Fruit fly (Drosophila melanogaster) whole organism, embryonic: Measurements from ENCODE around the gene CG9782.
A peak's percentile ranks its signal among the peaks of the same experiment; 100 is the strongest.

Experiments
- B-H1 ChIP-seq: fragments of 200-800 bp; sonication (Bioruptor generic); IDR thresholded peaks from 3 replicates; pipeline ENCODE4 v1.3.6; 2022; ENCODE audit warnings: missing biosample characterization, missing genetic modification characterization
- CG10321 ChIP-seq: fragments of 200-800 bp; sonication (Bioruptor generic); IDR thresholded peaks from 2 replicates; pipeline ENCODE4 v1.3.6; 2022; ENCODE audit warnings: missing biosample characterization, missing genetic modification characterization
- CG10431 ChIP-seq: fragments of 200-800 bp; sonication (Bioruptor generic); optimal IDR thresholded peaks from 3 replicates; lab custom pipeline; 2018; ENCODE audit warnings: missing biosample characterization, mild to moderate bottlenecking, missing genetic modification characterization
- CG10654 ChIP-seq: fragments of 200-800 bp; sonication (Bioruptor generic); optimal IDR thresholded peaks from 2 replicates; lab custom pipeline; 2016; ENCODE audit warnings: missing biosample characterization, missing genetic modification characterization
- CG14965 ChIP-seq: fragments of 200-800 bp; sonication (Bioruptor generic); optimal IDR thresholded peaks from 2 replicates; lab custom pipeline; 2016; ENCODE audit warnings: missing biosample characterization, missing genetic modification characterization, borderline replicate concordance
- CG15514 ChIP-seq: fragments of 200-800 bp; sonication (Bioruptor generic); optimal IDR thresholded peaks from 3 replicates; lab custom pipeline; 2017; ENCODE audit warnings: missing biosample characterization, missing genetic modification characterization, mild to moderate bottlenecking, moderate library complexity, missing genetic modification reagents
- CG1602 ChIP-seq: fragments of 200-800 bp; sonication (Bioruptor generic); optimal IDR thresholded peaks from 3 replicates; lab custom pipeline; 2016; ENCODE audit warnings: missing biosample characterization, missing genetic modification characterization
- CG1647 ChIP-seq: fragments of 200-800 bp; sonication (Bioruptor generic); optimal IDR thresholded peaks from 3 replicates; lab custom pipeline; 2016; ENCODE audit warnings: missing biosample characterization, missing genetic modification characterization
- CG1832 ChIP-seq: fragments of 200-800 bp; sonication (Bioruptor generic); optimal IDR thresholded peaks from 2 replicates; lab custom pipeline; 2017; ENCODE audit warnings: missing biosample characterization, mild to moderate bottlenecking, missing genetic modification characterization, inconsistent platforms
- CG2129 ChIP-seq: fragments of 200-800 bp; sonication (Bioruptor generic); IDR thresholded peaks from 2 replicates; pipeline ENCODE4 v1.3.6; 2022; ENCODE audit warnings: missing biosample characterization, missing genetic modification characterization; ENCODE audit not compliant: partially characterized antibody
- CG31388 ChIP-seq: fragments of 200-800 bp; sonication (Bioruptor generic); optimal IDR thresholded peaks from 2 replicates; lab custom pipeline; 2016; ENCODE audit warnings: missing biosample characterization, missing genetic modification characterization
- CG6689 ChIP-seq: fragments of 200-800 bp; sonication (Bioruptor generic); IDR thresholded peaks from 2 replicates; pipeline ENCODE4 v1.3.6; 2022; ENCODE audit warnings: missing biosample characterization, missing genetic modification characterization
- CG6813 ChIP-seq: fragments of 200-800 bp; sonication (Bioruptor generic); optimal IDR thresholded peaks from 2 replicates; lab custom pipeline; 2017; ENCODE audit warnings: missing biosample characterization, missing genetic modification characterization, mild to moderate bottlenecking, moderate library complexity, missing genetic modification reagents
- CG6854 ChIP-seq: fragments of 200-800 bp; sonication (Bioruptor generic); optimal IDR thresholded peaks from 3 replicates; lab custom pipeline; 2017; ENCODE audit warnings: missing biosample characterization, mild to moderate bottlenecking, missing genetic modification characterization
- CG7372 ChIP-seq: fragments of 200-800 bp; sonication (Bioruptor generic); IDR thresholded peaks from 2 replicates; pipeline ENCODE4 v1.3.6; 2022; ENCODE audit warnings: missing biosample characterization, missing genetic modification characterization
- CG8944 ChIP-seq: fragments of 200-800 bp; sonication (Bioruptor generic); optimal IDR thresholded peaks from 3 replicates; lab custom pipeline; 2016; ENCODE audit warnings: missing biosample characterization, missing genetic modification characterization
- CG9876 ChIP-seq: fragments of 200-800 bp; sonication (Bioruptor generic); optimal IDR thresholded peaks from 2 replicates; lab custom pipeline; 2016; ENCODE audit warnings: missing biosample characterization, missing genetic modification characterization
- CrebB ChIP-seq: fragments of 200-800 bp; sonication (Bioruptor generic); optimal IDR thresholded peaks from 3 replicates; lab custom pipeline; 2018; ENCODE audit warnings: missing biosample characterization, mild to moderate bottlenecking, missing genetic modification characterization
- Dref ChIP-seq: fragments of 200-800 bp; sonication (Bioruptor generic); IDR thresholded peaks from 2 replicates; pipeline ENCODE4 v1.3.6; 2022; ENCODE audit warnings: missing biosample characterization, missing genetic modification characterization
- Drgx ChIP-seq: fragments of 200-800 bp; sonication (Bioruptor generic); IDR thresholded peaks from 2 replicates; pipeline ENCODE4 v1.3.6; 2022; ENCODE audit warnings: missing biosample characterization, missing genetic modification characterization
- Elba2 ChIP-seq: fragments of 200-800 bp; sonication (Bioruptor generic); optimal IDR thresholded peaks from 3 replicates; lab custom pipeline; 2016; ENCODE audit warnings: missing biosample characterization, missing genetic modification characterization
- Neu2 ChIP-seq: fragments of 200-800 bp; sonication (Bioruptor generic); optimal IDR thresholded peaks from 3 replicates; lab custom pipeline; 2016; ENCODE audit warnings: missing biosample characterization, missing genetic modification characterization, borderline replicate concordance
- Opbp ChIP-seq: fragments of 200-800 bp; sonication (Bioruptor generic); IDR thresholded peaks from 3 replicates; pipeline ENCODE4 v1.3.6; 2022; ENCODE audit warnings: missing biosample characterization, missing genetic modification characterization; ENCODE audit not compliant: partially characterized antibody
- Pdp1 ChIP-seq, 2 experiments: fragments of 200-800 bp; sonication (Bioruptor generic); optimal IDR thresholded peaks; 3 replicates each; lab custom pipeline; 2016; ENCODE audit warnings: missing biosample characterization in 2 of 2, missing genetic modification characterization in 2 of 2, mild to moderate bottlenecking in 1 of 2, moderate library complexity in 1 of 2
- Poxn ChIP-seq: fragments of 200-800 bp; sonication (Bioruptor generic); IDR thresholded peaks from 2 replicates; pipeline ENCODE4 v1.3.6; 2022; ENCODE audit warnings: missing biosample characterization, missing genetic modification characterization
- Ptx1 ChIP-seq: fragments of 200-800 bp; sonication (Bioruptor generic); IDR thresholded peaks from 2 replicates; pipeline ENCODE4 v1.3.6; 2022; ENCODE audit warnings: missing biosample characterization, missing genetic modification characterization
- Trl ChIP-seq, 3 experiments: fragments of >200 bp in 2 of 3; fragments of 200-800 bp in 1 of 3; sonication (Bioruptor generic) in 1 of 3; optimal IDR thresholded peaks; 2 replicates in 1 of 3; 3 replicates in 2 of 3; lab custom pipeline; 2016 to 2017; ENCODE audit warnings: missing biosample characterization in 1 of 3, missing genetic modification characterization in 1 of 3
- ab ChIP-seq: fragments of 200-800 bp; sonication (Bioruptor generic); optimal IDR thresholded peaks from 2 replicates; lab custom pipeline; 2016; ENCODE audit warnings: missing biosample characterization, missing genetic modification characterization
- bsh ChIP-seq, 2 experiments: fragments of 200-800 bp; sonication (Bioruptor generic); optimal IDR thresholded peaks; 2 replicates each; lab custom pipeline; 2017 to 2018; ENCODE audit warnings: mild to moderate bottlenecking in 2 of 2, missing biosample characterization in 2 of 2, missing genetic modification characterization in 2 of 2, moderate library complexity in 1 of 2
- chinmo ChIP-seq: fragments of 200-800 bp; sonication (Bioruptor generic); IDR thresholded peaks from 4 replicates; pipeline ENCODE4 v1.3.6; 2022; ENCODE audit warnings: missing biosample characterization, missing genetic modification characterization; ENCODE audit not compliant: partially characterized antibody
- esg ChIP-seq: fragments of 200-800 bp; sonication (Bioruptor generic); conservative IDR thresholded peaks from 2 replicates; pipeline ENCODE4 v1.3.6; 2022; ENCODE audit warnings: missing biosample characterization, missing genetic modification characterization
- ewg ChIP-seq: fragments of 200-800 bp; sonication (Bioruptor generic); optimal IDR thresholded peaks from 3 replicates; lab custom pipeline; 2017; ENCODE audit warnings: mild to moderate bottlenecking, missing biosample characterization, missing genetic modification reagents, missing genetic modification characterization
- gt ChIP-seq: fragments of 200-800 bp; sonication (Bioruptor generic); IDR thresholded peaks from 2 replicates; pipeline ENCODE4 v1.3.6; 2022; ENCODE audit warnings: missing biosample characterization, missing genetic modification characterization
- h ChIP-seq: fragments of >200 bp; optimal IDR thresholded peaks from 2 replicates; lab custom pipeline; 2017
- hb ChIP-seq: fragments of 200-800 bp; sonication (Bioruptor generic); IDR thresholded peaks from 3 replicates; pipeline ENCODE4 v1.3.6; 2022; ENCODE audit warnings: missing biosample characterization, missing genetic modification characterization; ENCODE audit not compliant: partially characterized antibody
- her ChIP-seq: fragments of 200-800 bp; sonication (Bioruptor generic); optimal IDR thresholded peaks from 2 replicates; lab custom pipeline; 2016; ENCODE audit warnings: missing biosample characterization, missing genetic modification characterization
- peb ChIP-seq: fragments of 200-800 bp; sonication (Bioruptor generic); IDR thresholded peaks from 2 replicates; pipeline ENCODE4 v1.3.6; 2022; ENCODE audit warnings: missing biosample characterization, missing genetic modification characterization
- pita ChIP-seq: fragments of 200-800 bp; sonication (Bioruptor generic); optimal IDR thresholded peaks from 2 replicates; lab custom pipeline; 2017; ENCODE audit warnings: missing biosample characterization, mild to moderate bottlenecking, missing genetic modification characterization
- prd ChIP-seq, 3 experiments: fragments of >200 bp in 2 of 3; fragments of 200-800 bp in 1 of 3; sonication (Bioruptor generic) in 1 of 3; optimal IDR thresholded peaks in 2 of 3; IDR thresholded peaks in 1 of 3; 2 replicates in 2 of 3; 3 replicates in 1 of 3; pipeline versions ENCODE4 v1.3.6 to Lab custom; 2017 to 2022; ENCODE audit warnings: missing biosample characterization in 1 of 3, missing genetic modification characterization in 1 of 3
- row ChIP-seq: fragments of 200-800 bp; sonication (Bioruptor generic); IDR thresholded peaks from 3 replicates; pipeline ENCODE4 v1.3.6; 2022; ENCODE audit warnings: missing biosample characterization, missing genetic modification characterization
- sens-2 ChIP-seq: fragments of 200-800 bp; sonication (Bioruptor generic); IDR thresholded peaks from 2 replicates; pipeline ENCODE4 v1.3.6; 2022; ENCODE audit warnings: missing biosample characterization, missing genetic modification characterization
- sr ChIP-seq: fragments of 200-800 bp; sonication (Bioruptor generic); IDR thresholded peaks from 3 replicates; pipeline ENCODE4 v1.3.6; 2022; ENCODE audit warnings: missing biosample characterization, missing genetic modification characterization
- tna ChIP-seq: fragments of 200-800 bp; sonication (Bioruptor generic); IDR thresholded peaks from 2 replicates; pipeline ENCODE4 v1.3.6; 2022; ENCODE audit warnings: missing biosample characterization, missing genetic modification characterization; ENCODE audit not compliant: partially characterized antibody
- trh ChIP-seq: fragments of 200-800 bp; sonication (Bioruptor generic); optimal IDR thresholded peaks from 2 replicates; lab custom pipeline; 2016; ENCODE audit warnings: missing biosample characterization, missing genetic modification characterization
- vnd ChIP-seq: fragments of 200-800 bp; sonication (Bioruptor generic); IDR thresholded peaks from 3 replicates; pipeline ENCODE4 v1.3.6; 2022; ENCODE audit warnings: missing biosample characterization, missing genetic modification characterization; ENCODE audit not compliant: partially characterized antibody
- zen ChIP-seq: fragments of 200-800 bp; sonication (Bioruptor generic); optimal IDR thresholded peaks from 3 replicates; lab custom pipeline; 2018; ENCODE audit warnings: missing biosample characterization, mild to moderate bottlenecking, missing genetic modification characterization, moderate library complexity
- zen2 ChIP-seq: fragments of 200-800 bp; sonication (Bioruptor generic); IDR thresholded peaks from 3 replicates; pipeline ENCODE4 v1.3.6; 2022; ENCODE audit warnings: missing biosample characterization, missing genetic modification characterization; ENCODE audit not compliant: partially characterized antibody

CG9782 gene

dm6 chrX:16599770-16600169, 21.6 kb downstream of the CG9782 start (continued):
- TF ChIP-seq zen2 (GFP tag; lab: Robert Waterston, UW) (peak; percentile 24; the same call in 1 of the 3 replicates), Opbp (no peak), CG9876 (GFP tag; lab: Kevin White, UChicago) (no peak), h (lab: Kevin White, UChicago) (no peak), bsh (GFP tag; optimal IDR thresholded peaks at IDR 0.05; lab: Kevin White, UChicago) (peak in 1 of 2 experiments; percentile 98), chinmo (GFP tag; lab: Robert Waterston, UW) (peak; percentile 68; the same call in 1 of the 4 replicates), row (no peak), ab (GFP tag; lab: Kevin White, UChicago) (no peak), Pdp1 (GFP tag; optimal IDR thresholded peaks at IDR 0.05; lab: Kevin White, UChicago) (peak in 1 of 2 experiments; percentile 61), Drgx (GFP tag; lab: Robert Waterston, UW) (peak; percentile 86), Dref (GFP tag; lab: Robert Waterston, UW) (no peak), Ptx1 (no peak), CG1832 (GFP tag; lab: Kevin White, UChicago) (peak; percentile 55)
- TF ChIP-seq, all 482 proteins: peak for 15

dm6 chrX:16598978-16599664, 22.3 kb downstream of the CG9782 start, which contains the start of the genes CG9784 and Nup153:
CG9784 (minus strand) TSS chrX:16599215.
Nup153 (plus strand) TSS chrX:16599241.
- TF ChIP-seq CG15514 (GFP tag; lab: Kevin White, UChicago) (peak; percentile 17), Trl (optimal IDR thresholded peaks at IDR 0.05; lab: Kevin White, UChicago) (no peak), Trl (GFP tag; optimal IDR thresholded peaks at IDR 0.05; lab: Kevin White, UChicago) (no peak), B-H1 (GFP tag; lab: Robert Waterston, UW) (no peak), CG10654 (no peak), her (no peak), CG2129 (peak; percentile 76), Poxn (GFP tag; lab: Robert Waterston, UW) (no peak), CG8944 (GFP tag; lab: Kevin White, UChicago) (no peak), CG14965 (no peak), CrebB (tag; lab: Kevin White, UChicago) (no peak), ewg (GFP tag; lab: Kevin White, UChicago) (no peak), CG10321 (GFP tag; lab: Robert Waterston, UW) (no peak), CG1832 (GFP tag; lab: Kevin White, UChicago) (no peak), CG6813 (GFP tag; lab: Kevin White, UChicago) (no peak), hb (peak; percentile 96), CG6689 (GFP tag; lab: Robert Waterston, UW) (no peak), CG1602 (no peak), CG6854 (GFP tag; lab: Kevin White, UChicago) (no peak), peb (GFP tag; lab: Robert Waterston, UW) (no peak), tna (peak; percentile 95), sr (no peak), prd (optimal IDR thresholded peaks at IDR 0.05; lab: Kevin White, UChicago) (no peak), prd (GFP tag; IDR thresholded peaks at IDR 0.05; lab: Robert Waterston, UW) (0 out of 3 replicates have a peak, but pooled peaks have one; percentile 5), esg (GFP tag; lab: Robert Waterston, UW) (no peak), Elba2 (GFP tag; lab: Kevin White, UChicago) (no peak), CG10431 (GFP tag; lab: Kevin White, UChicago) (no peak), trh (GFP tag; lab: Kevin White, UChicago) (no peak), pita (no peak), sens-2 (GFP tag; lab: Robert Waterston, UW) (0 out of 2 replicates have a peak, but pooled peaks have one; percentile 18), Neu2 (GFP tag; lab: Kevin White, UChicago) (no peak), CG31388 (GFP tag; lab: Kevin White, UChicago) (no peak), vnd (GFP tag; lab: Robert Waterston, UW) (peak; percentile 95), gt (GFP tag; lab: Robert Waterston, UW) (no peak), CG1647 (GFP tag; lab: Kevin White, UChicago) (no peak), CG7372 (GFP tag; lab: Robert Waterston, UW) (no peak), zen (tag; lab: Kevin White, UChicago) (no peak)
